Fruit fly (Drosophila melanogaster) Kc167 (cell line): ENCODE measurements around the gene CG12998.

ENCODE experiments used
- Myc ChIP-seq: fragments of >200 bp; optimal IDR thresholded peaks from 2 replicates; lab custom pipeline; 2017; ENCODE audit warnings: missing external identifiers
- Sin3A ChIP-seq: fragments of >200 bp; optimal IDR thresholded peaks from 2 replicates; lab custom pipeline; 2018; ENCODE audit warnings: missing external identifiers
- insv ChIP-seq: fragments of >200 bp; optimal IDR thresholded peaks from 3 replicates; lab custom pipeline; 2018; ENCODE audit warnings: missing external identifiers
- psq ChIP-seq: fragments of >200 bp; optimal IDR thresholded peaks from 2 replicates; lab custom pipeline; 2017; ENCODE audit warnings: missing external identifiers
- ttk ChIP-seq: sonication (Bioruptor generic); optimal IDR thresholded peaks from 2 replicates; lab custom pipeline; 2017; ENCODE audit warnings: missing external identifiers

DNA sequence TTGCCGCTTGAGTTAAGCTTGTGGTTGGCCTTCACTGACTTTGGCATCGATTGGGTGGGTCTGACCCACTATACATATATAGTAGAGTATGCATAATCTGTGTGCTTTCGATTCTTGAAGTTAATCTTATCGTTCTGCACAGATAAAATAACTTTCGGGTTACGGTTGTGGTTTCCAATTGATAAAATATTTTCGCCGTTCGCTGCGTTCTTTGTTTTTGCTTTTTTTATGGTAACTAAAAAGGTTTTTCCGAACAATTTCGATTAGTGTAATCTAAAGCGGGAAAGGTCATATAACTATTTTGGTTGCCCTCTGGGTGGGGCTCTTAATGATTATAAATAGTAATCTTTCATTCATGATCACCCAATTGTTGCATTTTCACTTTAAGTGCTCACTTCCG lies 37.9 kb upstream of the CG12998 start:
- no peak for TF ChIP-seq psq (lab: Kevin White, UChicago)
- TF ChIP-seq Sin3A (lab: Kevin White, UChicago): no peak
- TF ChIP-seq Myc (lab: Kevin White, UChicago): no peak
- no peak for TF ChIP-seq ttk (lab: Kevin White, UChicago)
- no peak for TF ChIP-seq insv (lab: Kevin White, UChicago)
